Fruit fly (Drosophila melanogaster) whole organism, prepupa: ENCODE data around the gene Tlk.

ENCODE experiments used
- Blimp-1 ChIP-seq: fragments of 200-800 bp; sonication (Bioruptor generic); optimal IDR thresholded peaks from 3 replicates; lab custom pipeline; 2017; ENCODE audit warnings: missing biosample characterization, missing genetic modification characterization, mild to moderate bottlenecking, moderate library complexity, missing genetic modification reagents
- CG10669 ChIP-seq: fragments of 200-800 bp; sonication (Bioruptor generic); optimal IDR thresholded peaks from 3 replicates; lab custom pipeline; 2018; ENCODE audit warnings: missing biosample characterization, mild to moderate bottlenecking, missing genetic modification characterization, moderate library complexity
- CG11294 ChIP-seq: fragments of 200-800 bp; sonication (Bioruptor generic); IDR thresholded peaks from 2 replicates; pipeline ENCODE4 v1.3.6; 2022; ENCODE audit warnings: missing biosample characterization, missing genetic modification characterization
- CG11762 ChIP-seq: fragments of 200-800 bp; sonication (Bioruptor generic); optimal IDR thresholded peaks from 3 replicates; lab custom pipeline; 2016; ENCODE audit warnings: missing biosample characterization, missing genetic modification characterization; ENCODE audit not compliant: insufficient read depth
- CG11902 ChIP-seq: fragments of 200-800 bp; sonication (Bioruptor generic); optimal IDR thresholded peaks from 3 replicates; lab custom pipeline; 2016; ENCODE audit warnings: missing biosample characterization, missing genetic modification characterization
- CG1621 ChIP-seq: fragments of 200-800 bp; sonication (Bioruptor generic); optimal IDR thresholded peaks from 3 replicates; lab custom pipeline; 2018; ENCODE audit warnings: missing biosample characterization, mild to moderate bottlenecking, missing genetic modification characterization
- CG16779 ChIP-seq: fragments of 200-800 bp; sonication (Bioruptor generic); optimal IDR thresholded peaks from 3 replicates; lab custom pipeline; 2017; ENCODE audit warnings: missing biosample characterization, mild to moderate bottlenecking, missing genetic modification characterization
- CG3032 ChIP-seq: fragments of 200-800 bp; optimal IDR thresholded peaks from 2 replicates; lab custom pipeline; 2019; ENCODE audit warnings: missing biosample characterization, mild to moderate bottlenecking, missing genetic modification characterization, moderate library complexity
- CG31627 ChIP-seq: fragments of 200-800 bp; sonication (Bioruptor generic); optimal IDR thresholded peaks from 3 replicates; lab custom pipeline; 2016; ENCODE audit warnings: missing biosample characterization, missing genetic modification characterization
- CG34406 ChIP-seq: fragments of 200-800 bp; sonication (Bioruptor generic); optimal IDR thresholded peaks from 3 replicates; lab custom pipeline; 2016; ENCODE audit warnings: missing biosample characterization, missing genetic modification characterization
- CG3919 ChIP-seq: fragments of 200-800 bp; sonication (Bioruptor generic); optimal IDR thresholded peaks from 3 replicates; lab custom pipeline; 2016; ENCODE audit warnings: missing biosample characterization, missing genetic modification characterization
- CG4318 ChIP-seq: fragments of 200-800 bp; sonication (Bioruptor generic); optimal IDR thresholded peaks from 3 replicates; lab custom pipeline; 2017; ENCODE audit warnings: missing biosample characterization, mild to moderate bottlenecking, missing genetic modification characterization
- CG6163 ChIP-seq: fragments of 200-800 bp; sonication (Bioruptor generic); IDR thresholded peaks from 3 replicates; pipeline ENCODE4 v1.3.6; 2022; ENCODE audit warnings: missing biosample characterization, missing genetic modification characterization
- CG6792 ChIP-seq: fragments of 200-800 bp; sonication (Bioruptor generic); optimal IDR thresholded peaks from 3 replicates; lab custom pipeline; 2016; ENCODE audit warnings: missing biosample characterization, missing genetic modification characterization
- CG6808 ChIP-seq: fragments of 200-800 bp; sonication (Bioruptor generic); optimal IDR thresholded peaks from 3 replicates; lab custom pipeline; 2017; ENCODE audit warnings: missing biosample characterization, missing genetic modification characterization, mild to moderate bottlenecking, moderate library complexity, missing genetic modification reagents
- CG6854 ChIP-seq: fragments of 200-800 bp; sonication (Bioruptor generic); optimal IDR thresholded peaks from 2 replicates; lab custom pipeline; 2017; ENCODE audit warnings: missing biosample characterization, mild to moderate bottlenecking, missing genetic modification characterization
- CG7368 ChIP-seq: fragments of 200-800 bp; sonication (Bioruptor generic); optimal IDR thresholded peaks from 3 replicates; lab custom pipeline; 2016; ENCODE audit warnings: missing biosample characterization, missing genetic modification characterization
- CG8119 ChIP-seq: fragments of 200-800 bp; sonication (Bioruptor generic); IDR thresholded peaks from 3 replicates; pipeline ENCODE4 v1.3.6; 2022; ENCODE audit warnings: missing biosample characterization, missing genetic modification characterization
- CG8319 ChIP-seq: fragments of 200-800 bp; sonication (Bioruptor generic); optimal IDR thresholded peaks from 3 replicates; lab custom pipeline; 2016; ENCODE audit warnings: missing biosample characterization, missing genetic modification characterization
- Eip75B ChIP-seq: fragments of 200-800 bp; sonication (Bioruptor generic); optimal IDR thresholded peaks from 3 replicates; lab custom pipeline; 2016; ENCODE audit warnings: missing biosample characterization, missing genetic modification characterization
- Eip78C ChIP-seq: fragments of 200-800 bp; sonication (Bioruptor generic); peaks from one replicate; lab custom pipeline; 2016; ENCODE audit warnings: missing biosample characterization, missing genetic modification characterization
- Eip93F ChIP-seq: fragments of 200-800 bp; sonication (Bioruptor generic); optimal IDR thresholded peaks from 2 replicates; lab custom pipeline; 2016; ENCODE audit warnings: missing biosample characterization, mild to moderate bottlenecking, missing genetic modification characterization
- Ets21C ChIP-seq: fragments of 200-800 bp; sonication (Bioruptor generic); optimal IDR thresholded peaks from 3 replicates; lab custom pipeline; 2016; ENCODE audit warnings: missing biosample characterization, missing genetic modification characterization
- Ets96B ChIP-seq: fragments of 200-800 bp; optimal IDR thresholded peaks from 2 replicates; lab custom pipeline; 2019; ENCODE audit warnings: missing biosample characterization, mild to moderate bottlenecking, missing genetic modification characterization, moderate library complexity
- Gug ChIP-seq: fragments of 200-800 bp; sonication (Bioruptor generic); IDR thresholded peaks from 2 replicates; pipeline ENCODE4 v1.3.6; 2022; ENCODE audit warnings: missing biosample characterization, missing genetic modification characterization
- Hr4 ChIP-seq: fragments of 200-800 bp; sonication (Bioruptor generic); optimal IDR thresholded peaks from 3 replicates; lab custom pipeline; 2016; ENCODE audit warnings: missing biosample characterization, missing genetic modification characterization
- Lpt ChIP-seq: fragments of 200-800 bp; sonication (Bioruptor generic); optimal IDR thresholded peaks from 3 replicates; lab custom pipeline; 2016; ENCODE audit warnings: missing biosample characterization, missing genetic modification characterization
- Met ChIP-seq: fragments of 200-800 bp; sonication (Bioruptor generic); optimal IDR thresholded peaks from 3 replicates; lab custom pipeline; 2016; ENCODE audit warnings: missing biosample characterization, missing genetic modification characterization
- OdsH ChIP-seq: fragments of 200-800 bp; sonication (Bioruptor generic); optimal IDR thresholded peaks from 3 replicates; lab custom pipeline; 2016; ENCODE audit warnings: missing biosample characterization, missing genetic modification characterization
- Smox ChIP-seq: fragments of 200-800 bp; sonication (Bioruptor generic); optimal IDR thresholded peaks from 3 replicates; lab custom pipeline; 2016; ENCODE audit warnings: missing biosample characterization, missing genetic modification characterization
- Sox102F ChIP-seq: fragments of 200-800 bp; sonication (Bioruptor generic); optimal IDR thresholded peaks from 2 replicates; lab custom pipeline; 2016; ENCODE audit warnings: missing biosample characterization, mild to moderate bottlenecking, missing genetic modification characterization
- Sox14 ChIP-seq: fragments of 200-800 bp; sonication (Bioruptor generic); optimal IDR thresholded peaks from 3 replicates; lab custom pipeline; 2016; ENCODE audit warnings: missing biosample characterization, missing genetic modification characterization
- achi ChIP-seq: fragments of 200-800 bp; sonication (Bioruptor generic); optimal IDR thresholded peaks from 3 replicates; lab custom pipeline; 2016; ENCODE audit warnings: missing biosample characterization, missing genetic modification characterization
- acj6 ChIP-seq: fragments of 200-800 bp; sonication (Bioruptor generic); optimal IDR thresholded peaks from 3 replicates; lab custom pipeline; 2016; ENCODE audit warnings: missing biosample characterization, missing genetic modification characterization
- cyc ChIP-seq: fragments of 200-800 bp; sonication (Bioruptor generic); optimal IDR thresholded peaks from 3 replicates; lab custom pipeline; 2016; ENCODE audit warnings: missing biosample characterization, missing genetic modification characterization
- dac ChIP-seq: fragments of 200-800 bp; sonication (Bioruptor generic); optimal IDR thresholded peaks from 2 replicates; lab custom pipeline; 2017; ENCODE audit warnings: missing biosample characterization, mild to moderate bottlenecking, missing genetic modification characterization
- eg ChIP-seq: fragments of 200-800 bp; sonication (Bioruptor generic); IDR thresholded peaks from 3 replicates; pipeline ENCODE4 v1.3.6; 2022; ENCODE audit warnings: missing biosample characterization, missing genetic modification characterization
- esn ChIP-seq: fragments of 200-800 bp; sonication (Bioruptor generic); optimal IDR thresholded peaks from 2 replicates; lab custom pipeline; 2016; ENCODE audit warnings: missing biosample characterization, mild to moderate bottlenecking, missing genetic modification characterization, moderate library complexity
- fd85E ChIP-seq: fragments of 200-800 bp; sonication (Bioruptor generic); optimal IDR thresholded peaks from 3 replicates; lab custom pipeline; 2016; ENCODE audit warnings: missing biosample characterization, missing genetic modification characterization
- pdm3 ChIP-seq: fragments of 200-800 bp; sonication (Bioruptor generic); optimal IDR thresholded peaks from 3 replicates; lab custom pipeline; 2016; ENCODE audit warnings: missing biosample characterization, missing genetic modification characterization
- salr ChIP-seq, 2 experiments: fragments of 200-800 bp; sonication (Bioruptor generic); optimal IDR thresholded peaks; 3 replicates each; lab custom pipeline; 2016 to 2018; ENCODE audit warnings: missing biosample characterization in 2 of 2, missing genetic modification characterization in 2 of 2, mild to moderate bottlenecking in 1 of 2
- spab ChIP-seq: fragments of 200-800 bp; sonication (Bioruptor generic); optimal IDR thresholded peaks from 2 replicates; lab custom pipeline; 2017; ENCODE audit warnings: missing biosample characterization, mild to moderate bottlenecking, missing genetic modification characterization, missing genetic modification reagents
- svp ChIP-seq: fragments of 200-800 bp; sonication (Bioruptor generic); peaks from one replicate; lab custom pipeline; 2016; ENCODE audit warnings: missing biosample characterization, missing genetic modification characterization
- topi ChIP-seq: fragments of 200-800 bp; sonication (Bioruptor generic); optimal IDR thresholded peaks from 3 replicates; lab custom pipeline; 2016; ENCODE audit warnings: missing biosample characterization, missing genetic modification characterization
- vri ChIP-seq: fragments of 200-800 bp; sonication (Bioruptor generic); optimal IDR thresholded peaks from 3 replicates; lab custom pipeline; 2016; ENCODE audit warnings: missing biosample characterization, mild to moderate bottlenecking, missing genetic modification characterization

Gene Tlk

dm6 chrX:3691623-3692553 is 27.9 kb upstream of the Tlk start (continued):
- TF ChIP-seq CG6792 (GFP tag; lab: Kevin White, UChicago), result peak; percentile 79
- peak; percentile 95 for TF ChIP-seq Eip78C (GFP tag; lab: Kevin White, UChicago)
- TF ChIP-seq CG34406 (GFP tag; lab: Kevin White, UChicago), result peak; percentile 76
- TF ChIP-seq CG6163, result peak; percentile 92
- no peak for TF ChIP-seq Blimp-1 (GFP tag; lab: Kevin White, UChicago)
- peak; percentile 84 for TF ChIP-seq achi (GFP tag; lab: Kevin White, UChicago)
- TF ChIP-seq Smox, result peak; percentile 67
- TF ChIP-seq Hr4 (GFP tag; lab: Kevin White, UChicago), result peak; percentile 86
- TF ChIP-seq CG16779, result peak; percentile 68
- TF ChIP-seq esn (GFP tag; lab: Kevin White, UChicago), result peak; percentile 77
- TF ChIP-seq Eip75B (GFP tag; lab: Kevin White, UChicago), result peak; percentile 84
- TF ChIP-seq CG3919, result peak; percentile 86
- peak; percentile 76 to 78 for TF ChIP-seq salr (GFP tag; optimal IDR thresholded peaks at IDR 0.05; lab: Kevin White, UChicago)
- peak; percentile 85 for TF ChIP-seq OdsH (GFP tag; lab: Kevin White, UChicago)
- peak; percentile 76 for TF ChIP-seq CG7368 (GFP tag; lab: Kevin White, UChicago)

dm6 chrX:3693989-3694769 is 25.6 kb upstream of the Tlk start:
- TF ChIP-seq CG11762 (GFP tag; lab: Kevin White, UChicago) (peak; percentile 58), CG31627 (GFP tag; lab: Kevin White, UChicago) (peak; percentile 71), esn (GFP tag; lab: Kevin White, UChicago) (peak; percentile 83), vri (GFP tag; lab: Kevin White, UChicago) (peak; percentile 40), CG6163 (no peak), CG11902 (GFP tag; lab: Kevin White, UChicago) (peak; percentile 15), dac (peak; percentile 70), cyc (GFP tag; lab: Kevin White, UChicago) (peak; percentile 70), Gug (no peak), eg (GFP tag; lab: Robert Waterston, UW) (peak; percentile 58; the same call in 1 of the 3 replicates), Eip75B (GFP tag; lab: Kevin White, UChicago) (peak; percentile 71), spab (peak; percentile 58), CG8319 (GFP tag; lab: Kevin White, UChicago) (peak; percentile 17), Lpt (GFP tag; lab: Kevin White, UChicago) (peak; percentile 49), fd85E (GFP tag; lab: Kevin White, UChicago) (no peak), pdm3 (GFP tag; lab: Kevin White, UChicago) (peak; percentile 77), Ets21C (GFP tag; lab: Kevin White, UChicago) (peak; percentile 27), CG6808 (GFP tag; lab: Kevin White, UChicago) (peak; percentile 57), Sox102F (peak; percentile 69), CG11294 (peak; percentile 5; the same call in 1 of the 2 replicates), acj6 (GFP tag; lab: Kevin White, UChicago) (peak; percentile 71), Hr4 (GFP tag; lab: Kevin White, UChicago) (peak; percentile 83), Blimp-1 (GFP tag; lab: Kevin White, UChicago) (peak; percentile 12), Met (GFP tag; lab: Kevin White, UChicago) (peak; percentile 82), Eip78C (GFP tag; lab: Kevin White, UChicago) (peak; percentile 92), CG6854 (GFP tag; lab: Kevin White, UChicago) (no peak), CG34406 (GFP tag; lab: Kevin White, UChicago) (peak; percentile 42), topi (peak; percentile 79), OdsH (GFP tag; lab: Kevin White, UChicago) (peak; percentile 79), CG6792 (GFP tag; lab: Kevin White, UChicago) (peak; percentile 71), CG4318 (peak; percentile 76), CG10669 (peak; percentile 64), Sox14 (GFP tag; lab: Kevin White, UChicago) (peak; percentile 70), CG1621 (no peak), Smox (peak; percentile 77), Eip93F (GFP tag; lab: Kevin White, UChicago) (no peak), CG8119 (GFP tag; lab: Robert Waterston, UW) (peak; percentile 59), CG3032 (peak; percentile 61), svp (peak; percentile 93), Ets96B (tag; lab: Kevin White, UChicago) (peak; percentile 41)
